Worm (Caenorhabditis elegans) whole organism, L3 larva: ENCODE data around the gene F31E9.3.

Experiments
- R02D3.7 ChIP-seq: fragments of 150-350 bp; optimal IDR thresholded peaks from 2 replicates; lab custom pipeline; 2014; ENCODE audit warnings: missing biosample characterization, missing genetic modification characterization
- aly-2 ChIP-seq: fragments of 150-350 bp; optimal IDR thresholded peaks from 2 replicates; lab custom pipeline; 2014; ENCODE audit warnings: missing biosample characterization, missing genetic modification characterization
- ceh-9 ChIP-seq: sonication (generic microtip); optimal IDR thresholded peaks from 2 replicates; lab custom pipeline; 2018; ENCODE audit warnings: missing biosample characterization, missing genetic modification characterization
- elt-1 ChIP-seq: fragments of 150-350 bp; optimal IDR thresholded peaks from 2 replicates; lab custom pipeline; 2014; ENCODE audit warnings: missing biosample characterization, missing genetic modification characterization
- elt-2 ChIP-seq: sonication (generic microtip); optimal IDR thresholded peaks from 2 replicates; lab custom pipeline; 2016; ENCODE audit warnings: missing genetic modification reagents, mild to moderate bottlenecking, missing genetic modification characterization, missing compliant biosample characterization
- eor-1 ChIP-seq, 2 experiments: fragments of 150-350 bp; optimal IDR thresholded peaks; 2 replicates each; lab custom pipeline; 2014 to 2018; ENCODE audit warnings: missing biosample characterization in 2 of 2, missing genetic modification characterization in 2 of 2
- fos-1 ChIP-seq: fragments of 150-350 bp; optimal IDR thresholded peaks from 2 replicates; lab custom pipeline; 2014; ENCODE audit warnings: missing biosample characterization, missing genetic modification characterization
- jun-1 ChIP-seq: fragments of 150-350 bp; optimal IDR thresholded peaks from 2 replicates; lab custom pipeline; 2014; ENCODE audit warnings: missing biosample characterization, missing genetic modification reagents, missing genetic modification characterization
- lsy-12 ChIP-seq: sonication (generic microtip); optimal IDR thresholded peaks from 2 replicates; lab custom pipeline; 2016; ENCODE audit warnings: mild to moderate bottlenecking, missing genetic modification characterization, missing compliant biosample characterization
- nhr-23 ChIP-seq: fragments of 150-350 bp; optimal IDR thresholded peaks from 2 replicates; lab custom pipeline; 2014; ENCODE audit warnings: missing biosample characterization, missing genetic modification reagents, missing genetic modification characterization
- nhr-25 ChIP-seq: sonication (generic microtip); optimal IDR thresholded peaks from 2 replicates; lab custom pipeline; 2017; ENCODE audit warnings: missing biosample characterization, missing genetic modification characterization
- nhr-28 ChIP-seq: fragments of 150-350 bp; optimal IDR thresholded peaks from 2 replicates; lab custom pipeline; 2014; ENCODE audit warnings: missing biosample characterization, missing genetic modification characterization
- nhr-43 ChIP-seq: sonication (generic microtip); optimal IDR thresholded peaks from 2 replicates; lab custom pipeline; 2016; ENCODE audit warnings: mild to moderate bottlenecking, missing genetic modification characterization, missing compliant biosample characterization; ENCODE audit not compliant: poor library complexity, severe bottlenecking
- nhr-77 ChIP-seq: fragments of 150-350 bp; optimal IDR thresholded peaks from 2 replicates; lab custom pipeline; 2014; ENCODE audit warnings: missing biosample characterization, missing genetic modification characterization
- pha-4 ChIP-seq: fragments of 150-350 bp; optimal IDR thresholded peaks from 2 replicates; lab custom pipeline; 2014; ENCODE audit warnings: missing biosample characterization, missing genetic modification reagents, missing genetic modification characterization
- pqm-1 ChIP-seq: fragments of 150-350 bp; optimal IDR thresholded peaks from 2 replicates; lab custom pipeline; 2017; ENCODE audit warnings: missing biosample characterization, missing genetic modification characterization, inconsistent platforms
- unc-39 ChIP-seq: sonication (generic microtip); optimal IDR thresholded peaks from 4 replicates; lab custom pipeline; 2017; ENCODE audit warnings: missing biosample characterization, missing genetic modification characterization
- ztf-11 ChIP-seq: fragments of 150-350 bp; optimal IDR thresholded peaks from 2 replicates; lab custom pipeline; 2014; ENCODE audit warnings: missing biosample characterization, missing genetic modification characterization
- ztf-4 ChIP-seq: fragments of 150-350 bp; optimal IDR thresholded peaks from 2 replicates; lab custom pipeline; 2014; ENCODE audit warnings: missing biosample characterization, missing genetic modification characterization

The F31E9.3 gene

ce11 chrV:17331340-17331739 lies 8.9 kb downstream of the F31E9.3 start, which contains the start of gene fbxa-185:
Gene fbxa-185 (plus strand): TSS chrV:17331640.
- no peak for TF ChIP-seq ztf-4 (tag; lab: Kevin White, UChicago)
- no peak for TF ChIP-seq unc-39
- TF ChIP-seq eor-1 (tag; optimal IDR thresholded peaks at IDR 0.05; lab: Kevin White, UChicago) = no peak
- no peak for TF ChIP-seq pqm-1
- no peak for TF ChIP-seq nhr-25
- no peak for TF ChIP-seq nhr-43 (tag; lab: Kevin White, UChicago)
- no peak for TF ChIP-seq nhr-77
- no peak for TF ChIP-seq fos-1 (tag; lab: Kevin White, UChicago)
- no peak for TF ChIP-seq nhr-28
- TF ChIP-seq aly-2 = no peak

DNA sequence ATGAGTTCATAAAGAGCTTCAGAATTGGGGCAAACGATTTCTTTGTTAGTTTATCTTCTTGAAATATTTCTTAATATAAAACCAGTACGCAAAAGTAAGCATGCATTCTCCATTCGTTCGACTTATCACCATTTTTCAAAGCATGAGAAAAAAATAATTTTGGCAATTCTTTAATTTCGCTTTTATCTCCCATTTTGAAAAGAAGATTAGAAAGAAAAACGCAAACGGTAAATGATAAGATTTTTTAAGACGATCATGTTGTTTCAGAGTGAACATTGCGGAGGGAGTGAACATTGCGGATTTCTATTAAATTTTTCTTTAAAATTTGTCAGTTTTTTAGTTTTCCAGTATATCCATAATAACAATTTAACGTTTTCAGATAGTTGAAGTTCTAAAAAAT lies 17.0 kb downstream of the F31E9.3 start:
- TF ChIP-seq pha-4 (no peak), elt-2 (tag; lab: Kevin White, UChicago) (peak; percentile 60)

DNA sequence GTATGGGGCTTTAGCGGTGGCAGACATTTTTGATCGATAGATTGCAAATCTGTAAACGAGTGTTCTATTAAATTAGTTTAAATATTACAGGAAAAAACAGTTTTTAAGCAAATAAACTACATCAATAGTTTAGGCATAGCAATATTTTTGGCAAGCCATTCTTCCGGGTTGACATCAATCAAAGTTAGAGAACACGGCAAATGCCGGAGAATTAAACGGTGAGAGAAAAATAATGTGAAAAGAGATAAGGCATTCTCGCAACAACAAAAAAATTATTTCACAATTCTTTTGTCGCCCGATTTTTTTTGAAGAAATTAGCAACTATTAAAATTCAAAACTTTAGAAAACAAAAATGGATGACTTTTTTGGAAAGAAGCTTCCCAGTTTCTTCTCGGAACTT lies 22.5 kb downstream of the F31E9.3 start, which contains the start of the genes fbxa-188 and fbxa-189:
Gene fbxa-188 (minus strand): TSS at position 51 of the 400 bp plus-strand sequence.
Gene fbxa-189 (plus strand): TSS at position 339 of the 400 bp plus-strand sequence.
- TF ChIP-seq pha-4 (peak; percentile 25), elt-1 (no peak), nhr-23 (tag; lab: Kevin White, UChicago) (no peak), ztf-11 (tag; lab: Kevin White, UChicago) (no peak), elt-2 (tag; lab: Kevin White, UChicago) (peak; percentile 51), pqm-1 (peak; percentile 6)

ce11 chrV:17347602-17348001 lies 25.2 kb downstream of the F31E9.3 start, which contains the start of gene skr-5:
Gene skr-5 (plus strand): TSS chrV:17347902.
- peak; percentile 40 for TF ChIP-seq elt-2 (tag; lab: Kevin White, UChicago)
- TF ChIP-seq lsy-12 = no peak
- TF ChIP-seq pqm-1 = peak; percentile 28
- TF ChIP-seq, all 47 proteins: peak for 2

- TF ChIP-seq R02D3.7 (tag; lab: Kevin White, UChicago) (no peak), ztf-4 (tag; lab: Kevin White, UChicago) (no peak), elt-1 (no peak)
Observed at ce11 chrV:17350093-17350492, 27.7 kb downstream of the F31E9.3 start, which contains the start of gene lsy-27. Gene lsy-27 (minus strand): TSS chrV:17350193.

DNA sequence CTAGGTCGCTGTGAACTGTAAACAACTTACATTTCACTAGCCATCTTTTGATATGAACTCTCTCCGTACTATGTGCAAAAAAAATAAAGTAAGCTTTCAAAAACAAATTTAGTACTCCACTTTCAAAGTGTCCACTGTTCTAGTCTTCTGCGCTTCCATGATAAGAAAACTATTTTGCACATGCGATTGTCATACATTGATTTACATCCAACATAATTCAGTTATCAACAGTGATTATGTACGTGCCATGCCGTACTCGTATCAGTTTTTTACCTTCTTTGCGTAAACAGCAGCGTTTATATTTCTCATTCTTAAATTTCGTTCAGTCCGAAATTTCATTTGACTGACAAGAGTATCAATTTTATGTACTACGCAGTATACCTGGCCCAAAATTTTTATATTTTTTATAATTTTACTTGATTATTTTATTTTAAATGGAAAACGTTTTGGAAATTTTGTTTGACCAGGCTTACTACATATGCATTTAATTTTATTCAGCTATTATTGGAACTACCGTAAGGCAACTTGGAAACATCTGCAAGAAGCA lies 30.5 kb downstream of the F31E9.3 start, which contains the start of the genes fbxa-134 and F47H4.2:
Gene fbxa-134 (minus strand): TSS at position 44 of the 547 bp plus-strand sequence.
Gene F47H4.2 (plus strand): TSS at position 497 of the 547 bp plus-strand sequence.
- TF ChIP-seq jun-1 (tag; lab: Kevin White, UChicago) (peak; percentile 51), elt-2 (tag; lab: Kevin White, UChicago) (peak; percentile 93), pha-4 (peak; percentile 80), ceh-9 (tag; lab: Kevin White, UChicago) (no peak), pqm-1 (peak; percentile 80)
